Fruit fly (Drosophila melanogaster) Kc167 (cell line): ENCODE data around the gene inaE.

Experiments used
- Myc ChIP-seq: fragments of >200 bp; optimal IDR thresholded peaks from 2 replicates; lab custom pipeline; 2017; ENCODE audit warnings: missing external identifiers
- Sin3A ChIP-seq: fragments of >200 bp; optimal IDR thresholded peaks from 2 replicates; lab custom pipeline; 2018; ENCODE audit warnings: missing external identifiers
- h ChIP-seq: fragments of >200 bp; optimal IDR thresholded peaks from 3 replicates; lab custom pipeline; 2018; ENCODE audit warnings: missing external identifiers
- insv ChIP-seq: fragments of >200 bp; optimal IDR thresholded peaks from 3 replicates; lab custom pipeline; 2018; ENCODE audit warnings: missing external identifiers
- psq ChIP-seq: fragments of >200 bp; optimal IDR thresholded peaks from 2 replicates; lab custom pipeline; 2017; ENCODE audit warnings: missing external identifiers
- ttk ChIP-seq: sonication (Bioruptor generic); optimal IDR thresholded peaks from 2 replicates; lab custom pipeline; 2017; ENCODE audit warnings: missing external identifiers

- no peak for TF ChIP-seq insv (lab: Kevin White, UChicago)
- no peak for TF ChIP-seq ttk (lab: Kevin White, UChicago)
- no peak for TF ChIP-seq psq (lab: Kevin White, UChicago)
- no peak for TF ChIP-seq Sin3A (lab: Kevin White, UChicago)
- no peak for TF ChIP-seq h (lab: Kevin White, UChicago)
- no peak for TF ChIP-seq Myc (lab: Kevin White, UChicago)
Observed at dm6 chrX:13747052-13747451, 36.5 kb upstream of the inaE start.
